Fruit fly (Drosophila melanogaster) whole organism, embryonic: ENCODE data around the gene CG12948.

Experiments
- Adf1 ChIP-seq: fragments of 200-800 bp; sonication (Bioruptor generic); IDR thresholded peaks from 2 replicates; pipeline ENCODE4 v1.3.6; 2022; ENCODE audit warnings: missing biosample characterization, missing genetic modification characterization
- B-H2 ChIP-seq: fragments of 200-800 bp; sonication (Bioruptor generic); optimal IDR thresholded peaks from 2 replicates; lab custom pipeline; 2018; ENCODE audit warnings: missing biosample characterization, mild to moderate bottlenecking, missing genetic modification characterization
- Bteb2 ChIP-seq: fragments of 200-800 bp; sonication (Bioruptor generic); optimal IDR thresholded peaks from 2 replicates; lab custom pipeline; 2016; ENCODE audit warnings: missing biosample characterization, missing genetic modification characterization
- C15 ChIP-seq: fragments of 200-800 bp; sonication (Bioruptor generic); IDR thresholded peaks from 3 replicates; pipeline ENCODE4 v1.3.6; 2022; ENCODE audit warnings: missing biosample characterization, missing genetic modification characterization
- CG10147 ChIP-seq: fragments of 200-800 bp; sonication (Bioruptor generic); optimal IDR thresholded peaks from 2 replicates; lab custom pipeline; 2019; ENCODE audit warnings: missing biosample characterization, mild to moderate bottlenecking, missing genetic modification characterization, moderate library complexity
- CG10462 ChIP-seq: fragments of 200-800 bp; sonication (Bioruptor generic); optimal IDR thresholded peaks from 2 replicates; lab custom pipeline; 2016; ENCODE audit warnings: missing biosample characterization, missing genetic modification characterization
- CG10959 ChIP-seq: fragments of 200-800 bp; sonication (Bioruptor generic); IDR thresholded peaks from 2 replicates; pipeline ENCODE4 v1.3.6; 2022; ENCODE audit warnings: missing biosample characterization, missing genetic modification characterization
- CG12769 ChIP-seq: fragments of 200-800 bp; sonication (Bioruptor generic); optimal IDR thresholded peaks from 2 replicates; lab custom pipeline; 2019; ENCODE audit warnings: missing biosample characterization, mild to moderate bottlenecking, missing genetic modification characterization, moderate library complexity
- CG17359 ChIP-seq: fragments of 200-800 bp; sonication (Bioruptor generic); optimal IDR thresholded peaks from 3 replicates; lab custom pipeline; 2018; ENCODE audit warnings: missing biosample characterization, mild to moderate bottlenecking, missing genetic modification characterization, moderate library complexity
- CG2120 ChIP-seq: fragments of 200-800 bp; sonication (Bioruptor generic); optimal IDR thresholded peaks from 3 replicates; lab custom pipeline; 2016; ENCODE audit warnings: missing biosample characterization, missing genetic modification characterization
- CG2678 ChIP-seq: fragments of 200-800 bp; sonication (Bioruptor generic); optimal IDR thresholded peaks from 3 replicates; lab custom pipeline; 2019; ENCODE audit warnings: missing biosample characterization, mild to moderate bottlenecking, missing genetic modification characterization, moderate library complexity
- CG31388 ChIP-seq: fragments of 200-800 bp; sonication (Bioruptor generic); optimal IDR thresholded peaks from 2 replicates; lab custom pipeline; 2016; ENCODE audit warnings: missing biosample characterization, missing genetic modification characterization
- CG32767 ChIP-seq: fragments of 200-800 bp; sonication (Bioruptor generic); IDR thresholded peaks from 2 replicates; pipeline ENCODE4 v1.3.6; 2022; ENCODE audit warnings: missing biosample characterization, missing genetic modification characterization
- CG4360 ChIP-seq: fragments of 200-800 bp; sonication (Bioruptor generic); IDR thresholded peaks from 2 replicates; pipeline ENCODE4 v1.3.6; 2022; ENCODE audit warnings: missing biosample characterization, missing genetic modification characterization
- CG4707 ChIP-seq: fragments of 200-800 bp; sonication (Bioruptor generic); optimal IDR thresholded peaks from 2 replicates; lab custom pipeline; 2018; ENCODE audit warnings: missing biosample characterization, mild to moderate bottlenecking, missing genetic modification characterization, moderate library complexity
- CG6689 ChIP-seq: fragments of 200-800 bp; sonication (Bioruptor generic); IDR thresholded peaks from 2 replicates; pipeline ENCODE4 v1.3.6; 2022; ENCODE audit warnings: missing biosample characterization, missing genetic modification characterization
- CG7372 ChIP-seq: fragments of 200-800 bp; sonication (Bioruptor generic); IDR thresholded peaks from 2 replicates; pipeline ENCODE4 v1.3.6; 2022; ENCODE audit warnings: missing biosample characterization, missing genetic modification characterization
- Camta ChIP-seq: fragments of 200-800 bp; sonication (Bioruptor generic); optimal IDR thresholded peaks from 2 replicates; lab custom pipeline; 2016; ENCODE audit warnings: missing biosample characterization, missing genetic modification characterization
- Chrac-16 ChIP-seq: fragments of 200-800 bp; sonication (Bioruptor generic); optimal IDR thresholded peaks from 3 replicates; lab custom pipeline; 2016; ENCODE audit warnings: missing biosample characterization, missing genetic modification characterization
- D19B ChIP-seq: fragments of 200-800 bp; sonication (Bioruptor generic); optimal IDR thresholded peaks from 2 replicates; lab custom pipeline; 2017; ENCODE audit warnings: missing biosample characterization, mild to moderate bottlenecking, missing genetic modification characterization
- Dip3 ChIP-seq: fragments of 200-800 bp; sonication (Bioruptor generic); optimal IDR thresholded peaks from 3 replicates; lab custom pipeline; 2016; ENCODE audit warnings: missing biosample characterization, missing genetic modification characterization
- Hand ChIP-seq: fragments of 200-800 bp; sonication (Bioruptor generic); optimal IDR thresholded peaks from 2 replicates; lab custom pipeline; 2017; ENCODE audit warnings: mild to moderate bottlenecking, missing biosample characterization, missing genetic modification reagents, missing genetic modification characterization
- PHDP ChIP-seq: fragments of 200-800 bp; sonication (Bioruptor generic); optimal IDR thresholded peaks from 3 replicates; lab custom pipeline; 2018; ENCODE audit warnings: missing biosample characterization, mild to moderate bottlenecking, missing genetic modification characterization, moderate library complexity
- Side ChIP-seq: fragments of 200-800 bp; sonication (Bioruptor generic); optimal IDR thresholded peaks from 2 replicates; lab custom pipeline; 2016; ENCODE audit warnings: missing biosample characterization, missing genetic modification characterization
- Ssrp ChIP-seq: fragments of 200-800 bp; sonication (Bioruptor generic); optimal IDR thresholded peaks from 2 replicates; lab custom pipeline; 2018; ENCODE audit warnings: missing biosample characterization, mild to moderate bottlenecking, missing genetic modification characterization, moderate library complexity
- abd-A ChIP-seq: fragments of 200-800 bp; sonication (Bioruptor generic); optimal IDR thresholded peaks from 3 replicates; lab custom pipeline; 2019; ENCODE audit warnings: missing biosample characterization, mild to moderate bottlenecking, missing genetic modification characterization, moderate library complexity
- bbx ChIP-seq: fragments of 200-800 bp; sonication (Bioruptor generic); IDR thresholded peaks from 2 replicates; pipeline ENCODE4 v1.3.6; 2022; ENCODE audit warnings: missing biosample characterization, missing genetic modification characterization; ENCODE audit not compliant: partially characterized antibody
- chif ChIP-seq, 2 experiments: fragments of 200-800 bp; sonication (Bioruptor generic); optimal IDR thresholded peaks; 3 replicates each; lab custom pipeline; 2016; ENCODE audit warnings: missing biosample characterization in 2 of 2, missing genetic modification characterization in 2 of 2
- dmrt99B ChIP-seq: fragments of 200-800 bp; sonication (Bioruptor generic); optimal IDR thresholded peaks from 2 replicates; lab custom pipeline; 2018; ENCODE audit warnings: missing biosample characterization, mild to moderate bottlenecking, missing genetic modification characterization, moderate library complexity
- emc ChIP-seq: fragments of 200-800 bp; sonication (Bioruptor generic); optimal IDR thresholded peaks from 2 replicates; lab custom pipeline; 2016; ENCODE audit warnings: missing biosample characterization, missing genetic modification characterization
- eyg ChIP-seq: fragments of 200-800 bp; sonication (Bioruptor generic); optimal IDR thresholded peaks from 3 replicates; lab custom pipeline; 2016; ENCODE audit warnings: missing biosample characterization, missing genetic modification characterization
- hkb ChIP-seq, 2 experiments: fragments of 200-800 bp in 1 of 2; fragments of >200 bp in 1 of 2; sonication (Bioruptor generic) in 1 of 2; IDR thresholded peaks in 1 of 2; optimal IDR thresholded peaks in 1 of 2; 2 replicates each; pipeline versions ENCODE4 v1.3.6 to Lab custom; 2017 to 2022; ENCODE audit warnings: missing biosample characterization in 1 of 2, missing genetic modification characterization in 1 of 2
- jigr1 ChIP-seq: fragments of 200-800 bp; sonication (Bioruptor generic); IDR thresholded peaks from 3 replicates; pipeline ENCODE4 v1.3.6; 2022; ENCODE audit warnings: missing biosample characterization, missing genetic modification characterization
- ken ChIP-seq: fragments of 200-800 bp; sonication (Bioruptor generic); IDR thresholded peaks from 3 replicates; pipeline ENCODE4 v1.3.6; 2022; ENCODE audit warnings: missing biosample characterization, missing genetic modification characterization
- kni ChIP-seq: fragments of 200-800 bp; sonication (Bioruptor generic); optimal IDR thresholded peaks from 3 replicates; lab custom pipeline; 2017; ENCODE audit warnings: mild to moderate bottlenecking, missing biosample characterization, missing genetic modification reagents, missing genetic modification characterization
- lilli ChIP-seq: fragments of 200-800 bp; sonication (Bioruptor generic); optimal IDR thresholded peaks from 3 replicates; lab custom pipeline; 2016; ENCODE audit warnings: missing biosample characterization, missing genetic modification characterization
- lmd ChIP-seq: fragments of 200-800 bp; sonication (Bioruptor generic); IDR thresholded peaks from 2 replicates; pipeline ENCODE4 v1.3.6; 2022; ENCODE audit warnings: missing biosample characterization, missing genetic modification characterization
- odd ChIP-seq: fragments of 200-800 bp; sonication (Bioruptor generic); optimal IDR thresholded peaks from 2 replicates; lab custom pipeline; 2017; ENCODE audit warnings: missing biosample characterization, mild to moderate bottlenecking, missing genetic modification characterization
- otp ChIP-seq: fragments of 200-800 bp; sonication (Bioruptor generic); IDR thresholded peaks from 3 replicates; pipeline ENCODE4, ENCODE4 v1.3.6; 2022; ENCODE audit warnings: missing biosample characterization, missing genetic modification characterization
- pan ChIP-seq, 4 experiments: fragments of >200 bp in 3 of 4; fragments of 200-800 bp in 1 of 4; sonication (Bioruptor generic) in 1 of 4; optimal IDR thresholded peaks in 3 of 4; IDR thresholded peaks in 1 of 4; 2 replicates each; pipeline versions ENCODE4 v1.3.6 to Lab custom; 2017 to 2022; ENCODE audit warnings: missing biosample characterization in 2 of 4, missing genetic modification characterization in 2 of 4, mixed read lengths in 1 of 4
- prd ChIP-seq, 3 experiments: fragments of >200 bp in 2 of 3; fragments of 200-800 bp in 1 of 3; sonication (Bioruptor generic) in 1 of 3; optimal IDR thresholded peaks in 2 of 3; IDR thresholded peaks in 1 of 3; 2 replicates in 2 of 3; 3 replicates in 1 of 3; pipeline versions ENCODE4 v1.3.6 to Lab custom; 2017 to 2022; ENCODE audit warnings: missing biosample characterization in 1 of 3, missing genetic modification characterization in 1 of 3
- pros ChIP-seq: fragments of 200-800 bp; sonication (Bioruptor generic); optimal IDR thresholded peaks from 3 replicates; lab custom pipeline; 2019; ENCODE audit warnings: missing biosample characterization, mild to moderate bottlenecking, missing genetic modification characterization, moderate library complexity
- pum ChIP-seq: fragments of 200-800 bp; sonication (Bioruptor generic); optimal IDR thresholded peaks from 2 replicates; lab custom pipeline; 2016; ENCODE audit warnings: missing biosample characterization, missing genetic modification characterization
- rib ChIP-seq: fragments of 200-800 bp; sonication (Bioruptor generic); IDR thresholded peaks from 2 replicates; pipeline ENCODE4 v1.3.6; 2022; ENCODE audit warnings: missing biosample characterization, missing genetic modification characterization
- sc ChIP-seq, 3 experiments: fragments of >200 bp in 2 of 3; fragments of 200-800 bp in 1 of 3; sonication (Bioruptor generic) in 1 of 3; optimal IDR thresholded peaks; 2 replicates in 2 of 3; 3 replicates in 1 of 3; lab custom pipeline; 2017; ENCODE audit warnings: mild to moderate bottlenecking in 1 of 3, missing biosample characterization in 1 of 3, missing genetic modification characterization in 1 of 3, missing genetic modification reagents in 1 of 3
- sob ChIP-seq: fragments of 200-800 bp; sonication (Bioruptor generic); IDR thresholded peaks from 2 replicates; pipeline ENCODE4 v1.3.6; 2022; ENCODE audit warnings: missing biosample characterization, missing genetic modification characterization
- tgo ChIP-seq: fragments of 200-800 bp; sonication (Bioruptor generic); IDR thresholded peaks from 3 replicates; pipeline ENCODE4 v1.3.6; 2022; ENCODE audit warnings: missing biosample characterization, missing genetic modification characterization
- twi ChIP-seq: fragments of 200-800 bp; optimal IDR thresholded peaks from 2 replicates; lab custom pipeline; 2019; ENCODE audit warnings: missing biosample characterization, mild to moderate bottlenecking, missing genetic modification characterization, moderate library complexity

Gene CG12948

DNA sequence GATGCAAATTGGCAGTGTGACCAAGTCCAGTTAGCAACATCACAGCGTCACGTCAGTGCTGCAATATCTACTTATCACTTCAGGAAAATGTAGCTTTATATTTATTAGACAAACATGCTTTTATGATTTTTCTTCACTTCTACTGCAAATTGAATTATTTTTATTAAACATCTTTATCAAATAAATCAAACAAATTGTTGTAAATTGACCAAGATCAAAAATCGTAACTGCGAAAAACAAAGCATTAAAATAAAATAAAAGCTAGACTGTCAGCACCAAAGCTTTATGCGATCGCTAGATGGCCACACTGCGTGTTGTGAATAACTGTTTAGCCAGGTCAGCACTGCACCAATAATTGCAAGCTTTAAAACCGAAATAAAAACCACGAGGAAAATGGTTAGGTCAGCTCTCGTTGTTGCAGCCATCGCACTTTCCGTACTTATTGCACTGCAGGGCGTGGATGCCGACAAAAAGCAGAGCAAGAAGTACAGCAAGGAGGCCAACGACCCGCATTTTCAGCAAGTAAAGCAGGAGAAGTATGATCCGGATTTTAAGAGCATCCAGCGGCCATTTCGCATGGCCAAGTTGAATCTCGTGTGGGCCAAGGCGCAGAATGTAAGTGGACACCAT lies 43.7 kb upstream of the CG12948 start, which contains the start of the genes CG12945 and CG8507 (continued):
- no peak for TF ChIP-seq dmrt99B
- TF ChIP-seq abd-A (tag; lab: Kevin White, UChicago) = no peak
- no peak for TF ChIP-seq CG32767 (GFP tag; lab: Robert Waterston, UW)
- peak; percentile 8; the same call in 1 of the 2 replicates for TF ChIP-seq sob (GFP tag; lab: Robert Waterston, UW)
- TF ChIP-seq Bteb2 (GFP tag; lab: Kevin White, UChicago) = no peak
- no peak for TF ChIP-seq CG4707 (GFP tag; lab: Kevin White, UChicago)
- peak; percentile 63 for TF ChIP-seq lilli (GFP tag; lab: Kevin White, UChicago)
- 0 out of 3 replicates have a peak, but pooled peaks have one; percentile 28 for TF ChIP-seq ken
- TF ChIP-seq pan (optimal IDR thresholded peaks at IDR 0.05; lab: Kevin White, UChicago) = no peak
- no peak for TF ChIP-seq pan (GFP tag; optimal IDR thresholded peaks at IDR 0.05 in 1 of 2, IDR thresholded peaks at IDR 0.05 in 1 of 2)
- no peak for TF ChIP-seq CG7372 (GFP tag; lab: Robert Waterston, UW)
- TF ChIP-seq bbx (GFP tag; lab: Robert Waterston, UW) = 0 out of 2 replicates have a peak, but pooled peaks have one; percentile 18
- TF ChIP-seq Hand (GFP tag; lab: Kevin White, UChicago) = no peak
- TF ChIP-seq pros (GFP tag; lab: Kevin White, UChicago) = no peak
- no peak for TF ChIP-seq C15
- TF ChIP-seq Camta (GFP tag; lab: Kevin White, UChicago) = peak; percentile 44
- TF ChIP-seq prd (optimal IDR thresholded peaks at IDR 0.05; lab: Kevin White, UChicago) = no peak
- peak; percentile 54; the same call in 1 of the 3 replicates for TF ChIP-seq prd (GFP tag; IDR thresholded peaks at IDR 0.05; lab: Robert Waterston, UW)
- TF ChIP-seq CG31388 (GFP tag; lab: Kevin White, UChicago) = no peak
- no peak for TF ChIP-seq otp (GFP tag; lab: Robert Waterston, UW)
- no peak for TF ChIP-seq twi (tag; lab: Kevin White, UChicago)
- TF ChIP-seq CG10462 (GFP tag; lab: Kevin White, UChicago) = no peak
- peak; percentile 56; the same call in 2 of the 3 replicates for TF ChIP-seq tgo (GFP tag; lab: Robert Waterston, UW)
- peak; percentile 79 for TF ChIP-seq CG2120 (GFP tag; lab: Kevin White, UChicago)
- no peak for TF ChIP-seq hkb (optimal IDR thresholded peaks at IDR 0.05; lab: Kevin White, UChicago)
- no peak for TF ChIP-seq hkb (GFP tag; IDR thresholded peaks at IDR 0.05; lab: Robert Waterston, UW)
- TF ChIP-seq eyg (GFP tag; lab: Kevin White, UChicago) = no peak
- TF ChIP-seq chif (GFP tag; optimal IDR thresholded peaks at IDR 0.05; lab: Kevin White, UChicago) = peak in 1 of 2 experiments; percentile 37
- peak; percentile 48 for TF ChIP-seq PHDP (tag; lab: Kevin White, UChicago)
- peak; percentile 28 for TF ChIP-seq Chrac-16 (GFP tag; lab: Kevin White, UChicago)
- peak; percentile 15 for TF ChIP-seq pum (GFP tag; lab: Kevin White, UChicago)
- TF ChIP-seq B-H2 (GFP tag; lab: Kevin White, UChicago) = no peak
- TF ChIP-seq Adf1 (GFP tag; lab: Robert Waterston, UW) = no peak
- no peak for TF ChIP-seq CG2678 (tag; lab: Kevin White, UChicago)
- no peak for TF ChIP-seq kni (GFP tag; lab: Kevin White, UChicago)
- TF ChIP-seq rib (GFP tag; lab: Robert Waterston, UW) = no peak
- TF ChIP-seq D19B = no peak
- TF ChIP-seq Ssrp (tag; lab: Kevin White, UChicago) = peak; percentile 28
- no peak for TF ChIP-seq CG12769 (tag; lab: Kevin White, UChicago)
- no peak for TF ChIP-seq jigr1 (GFP tag; lab: Robert Waterston, UW)
- TF ChIP-seq sc (optimal IDR thresholded peaks at IDR 0.05; lab: Kevin White, UChicago) = no peak
- no peak for TF ChIP-seq sc (GFP tag; optimal IDR thresholded peaks at IDR 0.05; lab: Kevin White, UChicago)
- TF ChIP-seq emc (GFP tag; lab: Kevin White, UChicago) = no peak
- TF ChIP-seq CG6689 (GFP tag; lab: Robert Waterston, UW) = 0 out of 2 replicates have a peak, but pooled peaks have one; percentile 9
- peak; percentile 58 for TF ChIP-seq CG10147 (GFP tag; lab: Kevin White, UChicago)
- no peak for TF ChIP-seq CG17359 (tag; lab: Kevin White, UChicago)
- TF ChIP-seq Side = no peak
- peak; percentile 52 for TF ChIP-seq Dip3 (GFP tag; lab: Kevin White, UChicago)
- TF ChIP-seq CG10959 (GFP tag; lab: Robert Waterston, UW) = no peak
- peak; percentile 51; the same call in 1 of the 2 replicates for TF ChIP-seq lmd (GFP tag; lab: Robert Waterston, UW)
- TF ChIP-seq CG4360 (GFP tag; lab: Robert Waterston, UW) = no peak
- TF ChIP-seq odd (GFP tag; lab: Kevin White, UChicago) = no peak
